Fruit fly (Drosophila melanogaster) whole organism, adult: ENCODE measurements around the gene Neto.

Experiments
- CG11617 ChIP-seq: fragments of 200-800 bp; sonication (Bioruptor generic); optimal IDR thresholded peaks from 2 replicates; lab custom pipeline; 2017; ENCODE audit warnings: mild to moderate bottlenecking, missing biosample characterization, missing genetic modification reagents, missing genetic modification characterization
- CG12768 ChIP-seq: fragments of 200-800 bp; sonication (Bioruptor generic); optimal IDR thresholded peaks from 2 replicates; lab custom pipeline; 2017; ENCODE audit warnings: missing biosample characterization, missing genetic modification characterization, mild to moderate bottlenecking, moderate library complexity, missing genetic modification reagents
- CG14711 ChIP-seq: fragments of 200-800 bp; sonication (Bioruptor generic); optimal IDR thresholded peaks from 2 replicates; lab custom pipeline; 2018; ENCODE audit warnings: missing biosample characterization, mild to moderate bottlenecking, missing genetic modification characterization, moderate library complexity
- CG1620 ChIP-seq: fragments of 200-800 bp; sonication (Bioruptor generic); optimal IDR thresholded peaks from 2 replicates; lab custom pipeline; 2016; ENCODE audit warnings: missing biosample characterization, missing genetic modification characterization
- CG33017 ChIP-seq: fragments of 200-800 bp; sonication (Bioruptor generic); optimal IDR thresholded peaks from 2 replicates; lab custom pipeline; 2018; ENCODE audit warnings: missing biosample characterization, mild to moderate bottlenecking, missing genetic modification characterization, moderate library complexity
- CG5204 ChIP-seq: fragments of 200-800 bp; sonication (Bioruptor generic); optimal IDR thresholded peaks from 2 replicates; lab custom pipeline; 2016; ENCODE audit warnings: missing biosample characterization, missing genetic modification characterization
- CG7045 ChIP-seq: fragments of 200-800 bp; sonication (Bioruptor generic); optimal IDR thresholded peaks from 2 replicates; lab custom pipeline; 2017; ENCODE audit warnings: missing biosample characterization, mild to moderate bottlenecking, missing genetic modification characterization
- CG7101 ChIP-seq: fragments of 200-800 bp; sonication (Bioruptor generic); optimal IDR thresholded peaks from 2 replicates; lab custom pipeline; 2018; ENCODE audit warnings: missing biosample characterization, mild to moderate bottlenecking, missing genetic modification characterization, moderate library complexity
- Clk ChIP-seq: fragments of 200-800 bp; sonication (Bioruptor generic); optimal IDR thresholded peaks from 2 replicates; lab custom pipeline; 2017; ENCODE audit warnings: missing biosample characterization, missing genetic modification characterization
- Crg-1 ChIP-seq: fragments of 200-800 bp; sonication (Bioruptor generic); optimal IDR thresholded peaks from 2 replicates; lab custom pipeline; 2016; ENCODE audit warnings: missing biosample characterization, missing genetic modification characterization
- Hr96 ChIP-seq: fragments of 200-800 bp; sonication (Bioruptor generic); optimal IDR thresholded peaks from 2 replicates; lab custom pipeline; 2016; ENCODE audit warnings: missing biosample characterization, missing genetic modification characterization
- Mnt ChIP-seq: fragments of 200-800 bp; sonication (Bioruptor generic); optimal IDR thresholded peaks from 2 replicates; lab custom pipeline; 2016; ENCODE audit warnings: missing biosample characterization, mild to moderate bottlenecking, missing genetic modification characterization
- bab1 ChIP-seq: fragments of 200-800 bp; sonication (Bioruptor generic); optimal IDR thresholded peaks from 3 replicates; lab custom pipeline; 2019; ENCODE audit warnings: missing biosample characterization, mild to moderate bottlenecking, missing genetic modification characterization, moderate library complexity
- cic ChIP-seq: fragments of 200-800 bp; sonication (Bioruptor generic); optimal IDR thresholded peaks from 2 replicates; lab custom pipeline; 2017; ENCODE audit warnings: missing biosample characterization, mild to moderate bottlenecking, missing genetic modification characterization, moderate library complexity
- cnc ChIP-seq, 2 experiments: fragments of >200 bp; optimal IDR thresholded peaks; 2 replicates each; lab custom pipeline; 2017
- kay ChIP-seq: fragments of 200-800 bp; sonication (Bioruptor generic); peaks from one replicate; lab custom pipeline; 2016; ENCODE audit warnings: missing biosample characterization, missing genetic modification characterization, borderline replicate concordance
- ovo ChIP-seq: fragments of 200-800 bp; sonication (Bioruptor generic); optimal IDR thresholded peaks from 2 replicates; lab custom pipeline; 2016; ENCODE audit warnings: missing biosample characterization, missing genetic modification characterization
- pad ChIP-seq: fragments of 200-800 bp; sonication (Bioruptor generic); optimal IDR thresholded peaks from 3 replicates; lab custom pipeline; 2017; ENCODE audit warnings: missing biosample characterization, missing genetic modification characterization, mild to moderate bottlenecking, moderate library complexity, missing genetic modification reagents
- tj ChIP-seq: fragments of 200-800 bp; sonication (Bioruptor generic); optimal IDR thresholded peaks from 3 replicates; lab custom pipeline; 2017; ENCODE audit warnings: missing biosample characterization, mild to moderate bottlenecking, missing genetic modification characterization, moderate library complexity
- toe ChIP-seq: fragments of 200-800 bp; sonication (Bioruptor generic); optimal IDR thresholded peaks from 2 replicates; lab custom pipeline; 2016; ENCODE audit warnings: missing biosample characterization, missing genetic modification characterization

The Neto gene

dm6 chrX:13563042-13563441 lies 117.3 kb downstream of the Neto start:
- TF ChIP-seq kay (peak; percentile 54), cnc (optimal IDR thresholded peaks at IDR 0.05; lab: Kevin White, UChicago) (no peak)

dm6 chrX:13563483-13564443 lies 118.1 kb downstream of the Neto start, which contains the start of the genes CG46311 and Tpst:
CG46311 (plus strand) TSS chrX:13563823.
Tpst (plus strand) TSS chrX:13563823.
- peak; percentile 73 for TF ChIP-seq Hr96
- TF ChIP-seq CG11617 (GFP tag; lab: Kevin White, UChicago), result no peak
- no peak for TF ChIP-seq CG33017
- peak; percentile 69 for TF ChIP-seq tj (GFP tag; lab: Kevin White, UChicago)
- peak; percentile 92 for TF ChIP-seq bab1 (GFP tag; lab: Kevin White, UChicago)
- TF ChIP-seq cic (GFP tag; lab: Kevin White, UChicago), result peak; percentile 45
- TF ChIP-seq CG14711 (tag; lab: Kevin White, UChicago), result peak; percentile 22
- peak; percentile 54 for TF ChIP-seq Mnt (GFP tag; lab: Kevin White, UChicago)
- peak; percentile 1 for TF ChIP-seq CG5204 (GFP tag; lab: Kevin White, UChicago)
- TF ChIP-seq cnc (optimal IDR thresholded peaks at IDR 0.05; lab: Kevin White, UChicago), result no peak
- peak; percentile 16 for TF ChIP-seq toe (GFP tag; lab: Kevin White, UChicago)
- TF ChIP-seq Clk (GFP tag; lab: Kevin White, UChicago), result no peak
- TF ChIP-seq CG1620, result peak; percentile 62
- TF ChIP-seq CG12768, result no peak
- peak; percentile 36 for TF ChIP-seq ovo (GFP tag; lab: Kevin White, UChicago)
- no peak for TF ChIP-seq CG7045 (GFP tag; lab: Kevin White, UChicago)
- peak; percentile 36 for TF ChIP-seq pad (GFP tag; lab: Kevin White, UChicago)
- no peak for TF ChIP-seq kay
- TF ChIP-seq Crg-1 (GFP tag; lab: Kevin White, UChicago), result peak; percentile 71
- TF ChIP-seq CG7101 (tag; lab: Kevin White, UChicago), result peak; percentile 59

dm6 chrX:13565490-13566156 lies 119.9 kb downstream of the Neto start:
- TF ChIP-seq CG11617 (GFP tag; lab: Kevin White, UChicago), result no peak
- no peak for TF ChIP-seq Hr96
- TF ChIP-seq cic (GFP tag; lab: Kevin White, UChicago), result no peak
- no peak for TF ChIP-seq Crg-1 (GFP tag; lab: Kevin White, UChicago)
- no peak for TF ChIP-seq cnc (optimal IDR thresholded peaks at IDR 0.05; lab: Kevin White, UChicago)
- TF ChIP-seq pad (GFP tag; lab: Kevin White, UChicago), result no peak
- peak; percentile 11 for TF ChIP-seq CG7101 (tag; lab: Kevin White, UChicago)
- TF ChIP-seq toe (GFP tag; lab: Kevin White, UChicago), result peak; percentile 5
- TF ChIP-seq CG7045 (GFP tag; lab: Kevin White, UChicago), result no peak
- TF ChIP-seq CG33017, result no peak
- TF ChIP-seq Clk (GFP tag; lab: Kevin White, UChicago), result no peak
- TF ChIP-seq bab1 (GFP tag; lab: Kevin White, UChicago), result peak; percentile 39
- no peak for TF ChIP-seq CG5204 (GFP tag; lab: Kevin White, UChicago)
- no peak for TF ChIP-seq CG1620
- TF ChIP-seq tj (GFP tag; lab: Kevin White, UChicago), result peak; percentile 45
- no peak for TF ChIP-seq CG14711 (tag; lab: Kevin White, UChicago)

- TF ChIP-seq Mnt (GFP tag; lab: Kevin White, UChicago) (peak; percentile 12), bab1 (GFP tag; lab: Kevin White, UChicago) (peak; percentile 86), CG7101 (tag; lab: Kevin White, UChicago) (peak; percentile 47), cnc (optimal IDR thresholded peaks at IDR 0.05; lab: Kevin White, UChicago) (no peak), CG5204 (GFP tag; lab: Kevin White, UChicago) (peak; percentile 11), CG14711 (tag; lab: Kevin White, UChicago) (peak; percentile 67), pad (GFP tag; lab: Kevin White, UChicago) (peak; percentile 31), tj (GFP tag; lab: Kevin White, UChicago) (no peak), CG1620 (peak; percentile 45), CG33017 (peak; percentile 0)
Observed at dm6 chrX:13568127-13568526, 122.4 kb downstream of the Neto start.

dm6 chrX:13568841-13569240 lies 123.1 kb downstream of the Neto start:
- TF ChIP-seq tj (GFP tag; lab: Kevin White, UChicago) (peak; percentile 96), bab1 (GFP tag; lab: Kevin White, UChicago) (no peak), pad (GFP tag; lab: Kevin White, UChicago) (no peak), Crg-1 (GFP tag; lab: Kevin White, UChicago) (no peak), CG7101 (tag; lab: Kevin White, UChicago) (no peak), cnc (optimal IDR thresholded peaks at IDR 0.05; lab: Kevin White, UChicago) (no peak), CG11617 (GFP tag; lab: Kevin White, UChicago) (no peak)
